Worm (Caenorhabditis elegans): ENCODE measurements around the gene Y61A9LA.4.
"Not testable (repeated sequence)": the region's sequence is repeated elsewhere in the genome, so short reads cannot be mapped to it uniquely, and the experiment has no call there.

DNA sequence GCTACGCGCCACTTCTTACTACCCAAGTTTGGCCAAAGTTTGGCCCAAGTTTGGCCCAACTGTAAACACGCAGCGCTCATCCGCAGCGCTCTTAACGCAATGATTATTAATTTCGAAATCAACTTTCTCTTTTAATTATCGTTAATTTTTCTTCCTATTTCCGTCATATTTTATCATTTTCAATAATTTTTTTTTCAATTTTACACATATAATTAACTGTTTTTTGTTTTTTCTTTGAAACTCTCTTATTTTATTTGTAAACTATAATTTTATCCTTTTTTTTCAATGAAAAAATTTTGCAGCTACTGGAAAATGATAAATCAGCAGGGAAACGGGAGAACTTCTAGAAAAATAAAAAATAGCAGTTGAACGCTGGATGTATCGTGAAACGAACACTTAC lies at the start of gene Y61A9LA.4:
- not testable (repeated sequence) for TF ChIP-seq T22C8.4, ztf-29, tab-1, flt-1 (GFP tag; IDR thresholded peaks at IDR 0.05)
